Fruit fly (Drosophila melanogaster): Measurements from ENCODE around the gene CG15141.

The CG15141 gene

dm6 chr2L:17433030-17433912 lies 22.8 kb downstream of the CG15141 start, which contains the start of the genes Dif and CG5043:
Dif (minus strand) TSS chr2L:17433161.
CG5043 (plus strand) TSS chr2L:17433862.
- TF ChIP-seq noc (tag; optimal IDR thresholded peaks at IDR 0.05) = no peak

dm6 chr2L:17436500-17436899 lies 26.1 kb downstream of the CG15141 start, which contains the start of gene CG33928:
CG33928 (minus strand) TSS chr2L:17436600.
- no peak for TF ChIP-seq noc (tag; optimal IDR thresholded peaks at IDR 0.05)

- TF ChIP-seq noc (tag; optimal IDR thresholded peaks at IDR 0.05) = no peak
Measured at dm6 chr2L:17437594-17437993, 27.2 kb downstream of the CG15141 start.

dm6 chr2L:17447071-17447470 lies 36.6 kb downstream of the CG15141 start:
- TF ChIP-seq noc (tag; optimal IDR thresholded peaks at IDR 0.05) = no peak

dm6 chr2L:17448435-17448834 lies 38.0 kb downstream of the CG15141 start:
- TF ChIP-seq noc (tag; optimal IDR thresholded peaks at IDR 0.05) = no peak

- peak; percentile 16 for TF ChIP-seq noc (tag; optimal IDR thresholded peaks at IDR 0.05)
Measured at dm6 chr2L:17449608-17450504, 39.4 kb downstream of the CG15141 start, which contains the start of gene dl. dl (minus strand) TSS chr2L:17450364.

dm6 chr2L:17450505-17451415 lies 40.3 kb downstream of the CG15141 start:
- peak; percentile 84 for TF ChIP-seq noc (tag; optimal IDR thresholded peaks at IDR 0.05)

- TF ChIP-seq noc (tag; optimal IDR thresholded peaks at IDR 0.05) = no peak
Measured at dm6 chr2L:17452084-17452483, 41.6 kb downstream of the CG15141 start.

dm6 chr2L:17452624-17453023 lies 42.2 kb downstream of the CG15141 start, which contains the start of gene CG5050:
CG5050 (plus strand) TSS chr2L:17452924.
- no peak for TF ChIP-seq noc (tag; optimal IDR thresholded peaks at IDR 0.05)

dm6 chr2L:17455823-17456222 lies 45.4 kb downstream of the CG15141 start, which contains the start of gene SPH93:
SPH93 (minus strand) TSS chr2L:17455923.
- TF ChIP-seq noc (tag; optimal IDR thresholded peaks at IDR 0.05) = no peak

dm6 chr2L:17457944-17458343 lies 47.5 kb downstream of the CG15141 start, which contains the start of gene CG18563:
CG18563 (minus strand) TSS chr2L:17458044.
- TF ChIP-seq noc (tag; optimal IDR thresholded peaks at IDR 0.05) = no peak
